Worm (Caenorhabditis elegans) whole organism, midembryonic: ENCODE measurements around the gene aip-1.

Experiments used
- T22C8.4 ChIP-seq: fragments of 200-800 bp; sonication (Bioruptor generic); IDR thresholded peaks from 2 replicates; pipeline ENCODE4 v1.3.6; 2022; ENCODE audit warnings: missing genetic modification characterization, missing compliant biosample characterization
- cog-1 ChIP-seq: sonication (generic microtip); optimal IDR thresholded peaks from 2 replicates; lab custom pipeline; 2016; ENCODE audit warnings: missing genetic modification characterization, missing compliant biosample characterization
- flt-1 ChIP-seq: fragments of 200-800 bp; sonication (Bioruptor generic); IDR thresholded peaks from 2 replicates; pipeline ENCODE4 v1.3.6; 2022; ENCODE audit warnings: missing genetic modification characterization, missing compliant biosample characterization
- klf-2 ChIP-seq: fragments of 200-800 bp; sonication (Bioruptor generic); conservative IDR thresholded peaks from 2 replicates; pipeline ENCODE4 v1.3.6; 2022; ENCODE audit warnings: missing genetic modification reagents, missing genetic modification characterization, missing compliant biosample characterization
- ref-1 ChIP-seq: fragments of 200-800 bp; sonication (Bioruptor generic); conservative IDR thresholded peaks from 2 replicates; pipeline ENCODE4 v1.3.6; 2022; ENCODE audit warnings: missing genetic modification reagents, missing genetic modification characterization, missing compliant biosample characterization
- ztf-23 ChIP-seq: fragments of 200-800 bp; sonication (Bioruptor generic); IDR thresholded peaks from 2 replicates; pipeline ENCODE4 v1.3.6; 2022; ENCODE audit warnings: missing genetic modification reagents, missing genetic modification characterization, missing compliant biosample characterization
- ztf-29 ChIP-seq: fragments of 200-800 bp; sonication (Bioruptor generic); IDR thresholded peaks from 2 replicates; pipeline ENCODE4 v1.3.6; 2022; ENCODE audit warnings: missing genetic modification reagents, missing genetic modification characterization, missing compliant biosample characterization

DNA sequence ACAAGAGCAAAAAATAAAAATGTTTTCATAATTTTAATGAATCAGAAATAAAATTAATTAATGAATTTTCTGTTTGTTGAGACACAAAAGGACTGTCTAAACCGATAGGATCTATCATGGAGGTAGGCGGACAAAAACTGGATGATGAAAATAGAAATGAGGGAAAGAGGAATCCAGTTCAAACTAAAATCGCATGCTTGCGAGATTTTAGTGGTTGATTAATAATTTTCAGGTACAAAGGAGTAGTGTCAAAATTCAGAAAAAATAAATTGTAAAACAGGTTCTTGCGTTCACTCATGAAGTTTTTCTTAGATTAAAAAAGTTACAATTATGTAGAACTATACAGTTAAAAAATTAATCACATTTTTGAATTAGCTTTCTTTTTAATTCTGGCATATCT lies 15.3 kb downstream of the aip-1 start, which contains the start of gene T08G5.3:
- no peak for TF ChIP-seq cog-1 (tag; lab: Kevin White, UChicago)
- no peak for TF ChIP-seq ztf-29 (GFP tag; lab: Robert Waterston, UW)
- TF ChIP-seq T22C8.4, result no peak
- TF ChIP-seq ztf-23 (GFP tag; lab: Robert Waterston, UW), result no peak
- TF ChIP-seq flt-1 (GFP tag; lab: Robert Waterston, UW), result no peak
- TF ChIP-seq ref-1 (GFP tag; lab: Robert Waterston, UW), result no peak
- TF ChIP-seq klf-2, result no peak
